Worm (Caenorhabditis elegans) whole organism, L3 larva: ENCODE results near the gene F58E6.6.

Experiments used
- R02D3.7 ChIP-seq: fragments of 150-350 bp; optimal IDR thresholded peaks from 2 replicates; lab custom pipeline; 2014; ENCODE audit warnings: missing biosample characterization, missing genetic modification characterization
- ZK546.5 ChIP-seq: sonication (generic microtip); optimal IDR thresholded peaks from 2 replicates; lab custom pipeline; 2017; ENCODE audit warnings: missing biosample characterization, missing genetic modification characterization
- aly-2 ChIP-seq: fragments of 150-350 bp; optimal IDR thresholded peaks from 2 replicates; lab custom pipeline; 2014; ENCODE audit warnings: missing biosample characterization, missing genetic modification characterization
- ama-1 ChIP-seq: fragments of 150-350 bp; optimal IDR thresholded peaks from 2 replicates; lab custom pipeline; 2018
- ceh-16 ChIP-seq: sonication (generic microtip); optimal IDR thresholded peaks from 2 replicates; lab custom pipeline; 2017; ENCODE audit warnings: missing biosample characterization, missing genetic modification characterization
- ceh-28 ChIP-seq: fragments of 150-350 bp; optimal IDR thresholded peaks from 2 replicates; lab custom pipeline; 2014; ENCODE audit warnings: missing biosample characterization, missing genetic modification reagents, missing genetic modification characterization
- ceh-82 ChIP-seq: fragments of 150-350 bp; optimal IDR thresholded peaks from 2 replicates; lab custom pipeline; 2014; ENCODE audit warnings: missing biosample characterization, missing genetic modification characterization
- ceh-9 ChIP-seq: sonication (generic microtip); optimal IDR thresholded peaks from 2 replicates; lab custom pipeline; 2018; ENCODE audit warnings: missing biosample characterization, missing genetic modification characterization
- daf-12 ChIP-seq: fragments of 150-350 bp; optimal IDR thresholded peaks from 2 replicates; lab custom pipeline; 2014; ENCODE audit warnings: missing biosample characterization, missing genetic modification reagents, missing genetic modification characterization
- egl-27 ChIP-seq: sonication (generic microtip); optimal IDR thresholded peaks from 4 replicates; lab custom pipeline; 2017; ENCODE audit warnings: missing biosample characterization, missing genetic modification reagents, missing genetic modification characterization
- egl-5 ChIP-seq: fragments of 150-350 bp; optimal IDR thresholded peaks from 2 replicates; lab custom pipeline; 2017; ENCODE audit warnings: missing biosample characterization, missing genetic modification reagents, missing genetic modification characterization, inconsistent platforms
- elt-1 ChIP-seq: fragments of 150-350 bp; optimal IDR thresholded peaks from 2 replicates; lab custom pipeline; 2014; ENCODE audit warnings: missing biosample characterization, missing genetic modification characterization
- elt-2 ChIP-seq: sonication (generic microtip); optimal IDR thresholded peaks from 2 replicates; lab custom pipeline; 2016; ENCODE audit warnings: missing genetic modification reagents, mild to moderate bottlenecking, missing genetic modification characterization, missing compliant biosample characterization
- elt-3 ChIP-seq, 3 experiments: fragments of 150-350 bp in 1 of 3; sonication (generic microtip) in 2 of 3; optimal IDR thresholded peaks; 2 replicates in 2 of 3; 4 replicates in 1 of 3; lab custom pipeline; 2014 to 2017; ENCODE audit warnings: missing biosample characterization in 3 of 3, missing genetic modification characterization in 3 of 3
- eor-1 ChIP-seq, 2 experiments: fragments of 150-350 bp; optimal IDR thresholded peaks; 2 replicates each; lab custom pipeline; 2014 to 2018; ENCODE audit warnings: missing biosample characterization in 2 of 2, missing genetic modification characterization in 2 of 2
- fkh-10 ChIP-seq: sonication (generic microtip); optimal IDR thresholded peaks from 2 replicates; lab custom pipeline; 2017; ENCODE audit warnings: missing biosample characterization, missing genetic modification reagents, missing genetic modification characterization
- fkh-2 ChIP-seq: fragments of 150-350 bp; optimal IDR thresholded peaks from 2 replicates; lab custom pipeline; 2014; ENCODE audit warnings: missing biosample characterization, missing genetic modification reagents, missing genetic modification characterization
- fos-1 ChIP-seq: fragments of 150-350 bp; optimal IDR thresholded peaks from 2 replicates; lab custom pipeline; 2014; ENCODE audit warnings: missing biosample characterization, missing genetic modification characterization
- hmg-11 ChIP-seq: sonication (generic microtip); optimal IDR thresholded peaks from 2 replicates; lab custom pipeline; 2016; ENCODE audit warnings: missing genetic modification characterization, missing compliant biosample characterization
- jun-1 ChIP-seq: fragments of 150-350 bp; optimal IDR thresholded peaks from 2 replicates; lab custom pipeline; 2014; ENCODE audit warnings: missing biosample characterization, missing genetic modification reagents, missing genetic modification characterization
- lin-15B ChIP-seq: fragments of 150-350 bp; optimal IDR thresholded peaks from 2 replicates; lab custom pipeline; 2014; ENCODE audit warnings: missing biosample characterization, missing genetic modification characterization
- lin-39 ChIP-seq: fragments of 150-350 bp; optimal IDR thresholded peaks from 2 replicates; lab custom pipeline; 2018; ENCODE audit warnings: missing biosample characterization, missing genetic modification reagents, missing genetic modification characterization
- lsy-12 ChIP-seq: sonication (generic microtip); optimal IDR thresholded peaks from 2 replicates; lab custom pipeline; 2016; ENCODE audit warnings: mild to moderate bottlenecking, missing genetic modification characterization, missing compliant biosample characterization
- mdl-1 ChIP-seq: fragments of 150-350 bp; optimal IDR thresholded peaks from 2 replicates; lab custom pipeline; 2014; ENCODE audit warnings: missing biosample characterization, missing genetic modification characterization
- mml-1 ChIP-seq: fragments of 150-350 bp; sonication (generic microtip); optimal IDR thresholded peaks from 3 replicates; lab custom pipeline; 2014; ENCODE audit warnings: missing biosample characterization, missing genetic modification characterization
- nfya-1 ChIP-seq: sonication (generic microtip); optimal IDR thresholded peaks from 2 replicates; lab custom pipeline; 2017; ENCODE audit warnings: missing genetic modification characterization, mild to moderate bottlenecking, missing compliant biosample characterization, antibody characterized with exemption, moderate library complexity; ENCODE audit not compliant: insufficient read depth
- nhr-11 ChIP-seq: fragments of 150-350 bp; optimal IDR thresholded peaks from 2 replicates; lab custom pipeline; 2014; ENCODE audit warnings: missing biosample characterization, missing genetic modification characterization
- nhr-12 ChIP-seq: fragments of 150-350 bp; optimal IDR thresholded peaks from 2 replicates; lab custom pipeline; 2014; ENCODE audit warnings: missing biosample characterization, missing genetic modification characterization
- nhr-23 ChIP-seq: fragments of 150-350 bp; optimal IDR thresholded peaks from 2 replicates; lab custom pipeline; 2014; ENCODE audit warnings: missing biosample characterization, missing genetic modification reagents, missing genetic modification characterization
- nhr-237 ChIP-seq: fragments of 150-350 bp; optimal IDR thresholded peaks from 2 replicates; lab custom pipeline; 2014; ENCODE audit warnings: missing biosample characterization, missing genetic modification characterization
- nhr-25 ChIP-seq: sonication (generic microtip); optimal IDR thresholded peaks from 2 replicates; lab custom pipeline; 2017; ENCODE audit warnings: missing biosample characterization, missing genetic modification characterization
- nhr-28 ChIP-seq: fragments of 150-350 bp; optimal IDR thresholded peaks from 2 replicates; lab custom pipeline; 2014; ENCODE audit warnings: missing biosample characterization, missing genetic modification characterization
- nhr-43 ChIP-seq: sonication (generic microtip); optimal IDR thresholded peaks from 2 replicates; lab custom pipeline; 2016; ENCODE audit warnings: mild to moderate bottlenecking, missing genetic modification characterization, missing compliant biosample characterization; ENCODE audit not compliant: poor library complexity, severe bottlenecking
- nhr-67 ChIP-seq: fragments of 150-350 bp; optimal IDR thresholded peaks from 2 replicates; lab custom pipeline; 2014; ENCODE audit warnings: missing biosample characterization, missing genetic modification characterization
- nhr-76 ChIP-seq: fragments of 150-350 bp; sonication (generic microtip); optimal IDR thresholded peaks from 5 replicates; lab custom pipeline; 2014; ENCODE audit warnings: missing biosample characterization, missing genetic modification characterization
- nhr-77 ChIP-seq: fragments of 150-350 bp; optimal IDR thresholded peaks from 2 replicates; lab custom pipeline; 2014; ENCODE audit warnings: missing biosample characterization, missing genetic modification characterization
- pha-4 ChIP-seq: fragments of 150-350 bp; optimal IDR thresholded peaks from 2 replicates; lab custom pipeline; 2014; ENCODE audit warnings: missing biosample characterization, missing genetic modification reagents, missing genetic modification characterization
- pqm-1 ChIP-seq: fragments of 150-350 bp; optimal IDR thresholded peaks from 2 replicates; lab custom pipeline; 2017; ENCODE audit warnings: missing biosample characterization, missing genetic modification characterization, inconsistent platforms
- sea-2 ChIP-seq: fragments of 150-350 bp; sonication (generic microtip); optimal IDR thresholded peaks from 4 replicates; lab custom pipeline; 2014; ENCODE audit warnings: missing biosample characterization, missing genetic modification reagents, missing genetic modification characterization
- skn-1 ChIP-seq: fragments of 150-350 bp; optimal IDR thresholded peaks from 2 replicates; lab custom pipeline; 2014; ENCODE audit warnings: missing biosample characterization, missing genetic modification characterization
- snpc-4 ChIP-seq: fragments of 150-350 bp; optimal IDR thresholded peaks from 2 replicates; lab custom pipeline; 2014; ENCODE audit warnings: missing biosample characterization, missing genetic modification characterization
- tbx-2 ChIP-seq: sonication (generic microtip); optimal IDR thresholded peaks from 2 replicates; lab custom pipeline; 2016; ENCODE audit warnings: mild to moderate bottlenecking, missing genetic modification characterization, missing compliant biosample characterization
- unc-39 ChIP-seq: sonication (generic microtip); optimal IDR thresholded peaks from 4 replicates; lab custom pipeline; 2017; ENCODE audit warnings: missing biosample characterization, missing genetic modification characterization
- unc-62 ChIP-seq: fragments of 150-350 bp; sonication (generic microtip); optimal IDR thresholded peaks from 4 replicates; lab custom pipeline; 2014; ENCODE audit warnings: missing biosample characterization, missing genetic modification reagents, missing genetic modification characterization
- zag-1 ChIP-seq: fragments of 150-350 bp; optimal IDR thresholded peaks from 2 replicates; lab custom pipeline; 2014; ENCODE audit warnings: missing biosample characterization, missing genetic modification characterization
- ztf-11 ChIP-seq: fragments of 150-350 bp; optimal IDR thresholded peaks from 2 replicates; lab custom pipeline; 2014; ENCODE audit warnings: missing biosample characterization, missing genetic modification characterization
- ztf-4 ChIP-seq: fragments of 150-350 bp; optimal IDR thresholded peaks from 2 replicates; lab custom pipeline; 2014; ENCODE audit warnings: missing biosample characterization, missing genetic modification characterization

The F58E6.6 gene

DNA sequence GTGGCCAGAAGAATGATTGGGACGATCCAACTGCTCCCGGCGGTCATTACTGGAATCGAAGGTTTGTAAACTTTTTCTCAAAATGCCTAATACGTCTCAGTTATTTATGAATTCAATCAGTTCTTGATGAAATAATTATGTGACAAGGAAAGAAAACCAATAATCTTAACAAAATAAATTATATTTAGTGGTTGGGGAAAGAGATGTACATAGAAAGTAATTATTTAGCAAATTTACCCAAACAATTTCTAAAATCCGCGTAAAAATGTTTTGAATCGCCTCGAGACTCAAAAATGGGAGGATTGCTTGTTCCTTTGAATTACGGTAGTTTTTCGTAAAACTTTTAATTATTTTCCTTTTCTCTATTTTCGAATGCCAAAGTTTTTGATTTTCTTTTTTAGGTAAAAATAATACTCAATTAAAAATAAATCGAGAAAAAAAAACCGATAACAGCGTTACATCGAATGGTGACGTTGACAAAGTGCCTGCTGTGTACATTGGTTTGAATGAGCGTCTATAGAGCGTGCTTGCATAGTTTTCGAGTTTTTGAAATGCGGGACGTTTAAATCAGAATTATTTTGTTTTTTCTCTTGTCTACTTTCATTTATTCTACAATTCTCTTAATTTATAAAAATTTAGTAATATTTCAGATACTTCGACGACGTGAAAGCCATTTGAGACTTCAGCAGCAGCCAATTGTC, 23.2 kb downstream of the F58E6.6 start, which contains the start of the genes aagr-3 and drap-1:
TSS of gene aagr-3 (minus strand) at position 51 of the 701 bp plus-strand sequence.
TSS of gene drap-1 (plus strand) at position 645 of the 701 bp plus-strand sequence.
- TF ChIP-seq lsy-12 (tag; lab: Kevin White, UChicago) (no peak), lin-15B (tag; lab: Kevin White, UChicago) (peak; percentile 71), pha-4 (tag; lab: Kevin White, UChicago) (peak; percentile 96), nhr-25 (tag; lab: Kevin White, UChicago) (no peak), sea-2 (GFP tag; lab: Kevin White, UChicago) (no peak), zag-1 (tag; lab: Kevin White, UChicago) (no peak), nhr-237 (tag; lab: Kevin White, UChicago) (no peak), fkh-2 (tag; lab: Kevin White, UChicago) (no peak), nhr-12 (no peak), nhr-67 (no peak), mdl-1 (no peak), unc-62 (GFP tag; lab: Kevin White, UChicago) (no peak), daf-12 (tag; lab: Kevin White, UChicago) (no peak), hmg-11 (tag; lab: Kevin White, UChicago) (no peak), pqm-1 (tag; lab: Kevin White, UChicago) (peak; percentile 63), ztf-11 (no peak), nhr-28 (tag; lab: Kevin White, UChicago) (no peak), ceh-9 (tag; lab: Kevin White, UChicago) (no peak), snpc-4 (tag; lab: Kevin White, UChicago) (peak; percentile 44), nfya-1 (tag; lab: Kevin White, UChicago) (peak; percentile 88), ceh-16 (tag; lab: Kevin White, UChicago) (no peak), egl-5 (tag; lab: Kevin White, UChicago) (peak; percentile 67), ztf-4 (tag; lab: Kevin White, UChicago) (no peak), ZK546.5 (tag; lab: Kevin White, UChicago) (no peak), fos-1 (tag; lab: Kevin White, UChicago) (no peak), mml-1 (tag; lab: Kevin White, UChicago) (no peak), ceh-28 (tag; lab: Kevin White, UChicago) (no peak), unc-39 (tag; lab: Kevin White, UChicago) (no peak), aly-2 (no peak), egl-27 (no peak), nhr-23 (tag; lab: Kevin White, UChicago) (peak; percentile 55), R02D3.7 (no peak), elt-1 (tag; lab: Kevin White, UChicago) (no peak), ama-1 (peak; percentile 14), nhr-76 (tag; lab: Kevin White, UChicago) (no peak), eor-1 (tag; optimal IDR thresholded peaks at IDR 0.05; lab: Kevin White, UChicago) (no peak), tbx-2 (tag; lab: Kevin White, UChicago) (no peak), elt-3 (tag; optimal IDR thresholded peaks at IDR 0.05; lab: Kevin White, UChicago) (no peak), skn-1 (tag; lab: Kevin White, UChicago) (peak; percentile 61), nhr-11 (no peak), nhr-77 (tag; lab: Kevin White, UChicago) (no peak), elt-2 (tag; lab: Kevin White, UChicago) (peak; percentile 68), lin-39 (peak; percentile 81), jun-1 (tag; lab: Kevin White, UChicago) (no peak), nhr-43 (no peak), fkh-10 (GFP tag; lab: Kevin White, UChicago) (no peak), ceh-82 (tag; lab: Kevin White, UChicago) (no peak)
